Fruit fly (Drosophila melanogaster): ENCODE results near the gene CG14218.

Gene CG14218

dm6 chrX:19578908-19579647 lies 2.7 kb downstream of the CG14218 start:
- TF ChIP-seq Ravus (GFP tag; IDR thresholded peaks at IDR 0.05) (no peak), CG13296 (GFP tag; optimal IDR thresholded peaks at IDR 0.05) (no peak), sqz (GFP tag; optimal IDR thresholded peaks at IDR 0.05) (no peak), Dad (GFP tag; optimal IDR thresholded peaks at IDR 0.05) (no peak), Gsc (GFP tag; IDR thresholded peaks at IDR 0.05) (no peak), CG10366 (GFP tag; IDR thresholded peaks at IDR 0.05) (no peak), CG34224 (GFP tag; IDR thresholded peaks at IDR 0.05; ENCODE audit: partially characterized antibody) (no peak), Med (GFP tag) (peak; percentile 47), slbo (GFP tag; IDR thresholded peaks at IDR 0.05) (no peak), Fer3 (tag; optimal IDR thresholded peaks at IDR 0.05) (no peak), CG14710 (tag; optimal IDR thresholded peaks at IDR 0.05) (no peak), CG3995 (GFP tag; optimal IDR thresholded peaks at IDR 0.05) (peak; percentile 92), CG8765 (GFP tag; IDR thresholded peaks at IDR 0.05) (no peak), disco-r (GFP tag; optimal IDR thresholded peaks at IDR 0.05) (no peak), CG11696 (GFP tag; IDR thresholded peaks at IDR 0.05) (no peak), CG7357 (GFP tag; IDR thresholded peaks at IDR 0.05) (peak; percentile 70), Mad (GFP tag; optimal IDR thresholded peaks at IDR 0.05) (no peak), sens (GFP tag) (peak; percentile 68), hth (optimal IDR thresholded peaks at IDR 0.05) (no peak), CG12769 (tag; optimal IDR thresholded peaks at IDR 0.05) (peak; percentile 78), Oli (tag; optimal IDR thresholded peaks at IDR 0.05) (no peak), Six4 (GFP tag; optimal IDR thresholded peaks at IDR 0.05) (no peak), CG12744 (GFP tag; optimal IDR thresholded peaks at IDR 0.05) (no peak), CG1832 (GFP tag; optimal IDR thresholded peaks at IDR 0.05) (peak; percentile 67), CG11093 (GFP tag; IDR thresholded peaks at IDR 0.05) (no peak), sd (tag; optimal IDR thresholded peaks at IDR 0.05) (no peak), Eip74EF (GFP tag; optimal IDR thresholded peaks at IDR 0.05) (peak in 1 of 2 experiments; percentile 2), CG17568 (GFP tag; optimal IDR thresholded peaks at IDR 0.05) (no peak), seq (GFP tag; IDR thresholded peaks at IDR 0.05) (0 out of 2 replicates have a peak, but pooled peaks have one; percentile 8), CG6854 (GFP tag; optimal IDR thresholded peaks at IDR 0.05) (no peak), CG32767 (GFP tag; IDR thresholded peaks at IDR 0.05) (0 out of 2 replicates have a peak, but pooled peaks have one; percentile 21), prd (optimal IDR thresholded peaks at IDR 0.05) (no peak), prd (GFP tag; IDR thresholded peaks at IDR 0.05) (0 out of 3 replicates have a peak, but pooled peaks have one; percentile 12), CG9932 (GFP tag; IDR thresholded peaks at IDR 0.05) (no peak), CG17385 (GFP tag; optimal IDR thresholded peaks at IDR 0.05) (no peak), pum (GFP tag; optimal IDR thresholded peaks at IDR 0.05) (no peak), MESR4 (GFP tag; optimal IDR thresholded peaks at IDR 0.05) (peak; percentile 71), ara (GFP tag; IDR thresholded peaks at IDR 0.05) (no peak), D19B (GFP tag; optimal IDR thresholded peaks at IDR 0.05) (no peak), Stat92E (GFP tag; optimal IDR thresholded peaks at IDR 0.05) (peak in 1 of 3 experiments; percentile 80), lola (GFP tag; optimal IDR thresholded peaks at IDR 0.05) (peak in 1 of 3 experiments; percentile 92), ci (GFP tag; IDR thresholded peaks at IDR 0.05) (0 out of 3 replicates have a peak, but pooled peaks have one; percentile 23), nom (GFP tag; optimal IDR thresholded peaks at IDR 0.05) (no peak), HmgZ (tag; optimal IDR thresholded peaks at IDR 0.05) (no peak), zen (tag; optimal IDR thresholded peaks at IDR 0.05) (no peak), gro (GFP tag; optimal IDR thresholded peaks at IDR 0.05) (no peak), BtbVII (GFP tag; optimal IDR thresholded peaks at IDR 0.05) (no peak), salm (tag; optimal IDR thresholded peaks at IDR 0.05) (no peak), CG8478 (optimal IDR thresholded peaks at IDR 0.05) (peak; percentile 99), CG16779 (GFP tag; IDR thresholded peaks at IDR 0.05) (no peak)

Data from whole organism, embryonic.